Worm (Caenorhabditis elegans) whole organism, L1 larva: ENCODE data around the gene EGAP2.1.

Experiments used
- C34B4.2 ChIP-seq: sonication (generic microtip); optimal IDR thresholded peaks from 2 replicates; lab custom pipeline; 2017; ENCODE audit warnings: mild to moderate bottlenecking, missing genetic modification characterization, missing compliant biosample characterization
- F16B12.6 ChIP-seq: fragments of 150-350 bp; optimal IDR thresholded peaks from 2 replicates; lab custom pipeline; 2014; ENCODE audit warnings: missing biosample characterization, missing genetic modification characterization
- aha-1 ChIP-seq: fragments of 150-350 bp; optimal IDR thresholded peaks from 2 replicates; lab custom pipeline; 2014; ENCODE audit warnings: missing biosample characterization, missing genetic modification characterization
- aly-2 ChIP-seq: fragments of 150-350 bp; optimal IDR thresholded peaks from 2 replicates; lab custom pipeline; 2014; ENCODE audit warnings: missing biosample characterization, missing genetic modification characterization
- blmp-1 ChIP-seq: fragments of 150-350 bp; optimal IDR thresholded peaks from 2 replicates; lab custom pipeline; 2014; ENCODE audit warnings: missing biosample characterization, missing genetic modification characterization
- ceh-63 ChIP-seq: fragments of 200-800 bp; sonication (Bioruptor generic); optimal IDR thresholded peaks from 2 replicates; lab custom pipeline; 2018; ENCODE audit warnings: mild to moderate bottlenecking, missing genetic modification characterization, missing compliant biosample characterization
- ceh-82 ChIP-seq, 3 experiments: fragments of 150-350 bp in 1 of 3; sonication (generic microtip) in 2 of 3; optimal IDR thresholded peaks; 2 replicates each; lab custom pipeline; 2014 to 2017; ENCODE audit warnings: missing biosample characterization in 3 of 3, missing genetic modification characterization in 3 of 3
- ceh-88 ChIP-seq: fragments of 200-800 bp; sonication (Bioruptor generic); IDR thresholded peaks from 2 replicates; pipeline ENCODE4 v1.3.6; 2022; ENCODE audit warnings: missing genetic modification characterization, missing compliant biosample characterization
- ceh-90 ChIP-seq: sonication (generic microtip); optimal IDR thresholded peaks from 2 replicates; lab custom pipeline; 2016; ENCODE audit warnings: missing genetic modification characterization, missing compliant biosample characterization
- ces-1 ChIP-seq: fragments of 150-350 bp; optimal IDR thresholded peaks from 2 replicates; lab custom pipeline; 2014; ENCODE audit warnings: missing biosample characterization, missing genetic modification reagents, missing genetic modification characterization
- dsc-1 ChIP-seq: sonication (generic microtip); optimal IDR thresholded peaks from 2 replicates; lab custom pipeline; 2016; ENCODE audit warnings: mild to moderate bottlenecking, missing genetic modification characterization, missing compliant biosample characterization
- efl-1 ChIP-seq, 4 experiments: fragments of 150-350 bp; optimal IDR thresholded peaks in 3 of 4; peaks in 1 of 4; 1 replicate in 1 of 4; 2 replicates in 3 of 4; lab custom pipeline; 2014; ENCODE audit warnings: missing biosample characterization in 2 of 4, missing genetic modification characterization in 2 of 4, missing genetic modification reagents in 2 of 4
- efl-3 ChIP-seq: fragments of 200-800 bp; sonication (Bioruptor generic); optimal IDR thresholded peaks from 2 replicates; lab custom pipeline; 2018; ENCODE audit warnings: mild to moderate bottlenecking, missing genetic modification characterization, missing compliant biosample characterization
- egl-13 ChIP-seq: sonication (generic microtip); optimal IDR thresholded peaks from 2 replicates; lab custom pipeline; 2016; ENCODE audit warnings: missing genotype, missing genetic modification reagents, missing genetic modification characterization, missing compliant biosample characterization
- egl-27 ChIP-seq, 2 experiments: fragments of 150-350 bp in 1 of 2; sonication (generic microtip); optimal IDR thresholded peaks; 3 replicates each; lab custom pipeline; 2017 to 2018; ENCODE audit warnings: missing biosample characterization in 2 of 2, missing genetic modification characterization in 2 of 2, missing genetic modification reagents in 2 of 2
- elt-2 ChIP-seq: sonication (generic microtip); optimal IDR thresholded peaks from 2 replicates; lab custom pipeline; 2016; ENCODE audit warnings: missing genetic modification characterization, mild to moderate bottlenecking, inconsistent platforms, missing compliant biosample characterization, missing genetic modification reagents
- fkh-10 ChIP-seq: sonication (generic microtip); optimal IDR thresholded peaks from 2 replicates; lab custom pipeline; 2017; ENCODE audit warnings: missing biosample characterization, missing genetic modification reagents, missing genetic modification characterization
- fkh-8 ChIP-seq: sonication (generic microtip); optimal IDR thresholded peaks from 2 replicates; lab custom pipeline; 2016; ENCODE audit warnings: mild to moderate bottlenecking, missing genetic modification characterization, missing compliant biosample characterization
- fos-1 ChIP-seq: fragments of 150-350 bp; optimal IDR thresholded peaks from 2 replicates; lab custom pipeline; 2014; ENCODE audit warnings: missing biosample characterization, missing genetic modification characterization
- grh-1 ChIP-seq: fragments of 200-800 bp; sonication (Bioruptor generic); IDR thresholded peaks from 2 replicates; pipeline ENCODE4 v1.3.6; 2022; ENCODE audit warnings: missing genetic modification reagents, missing genetic modification characterization, missing compliant biosample characterization
- hlh-4 ChIP-seq: sonication (generic microtip); optimal IDR thresholded peaks from 2 replicates; lab custom pipeline; 2016; ENCODE audit warnings: mild to moderate bottlenecking, missing genetic modification characterization, missing compliant biosample characterization
- hpl-2 ChIP-seq: fragments of 150-350 bp; optimal IDR thresholded peaks from 2 replicates; lab custom pipeline; 2014; ENCODE audit warnings: missing biosample characterization, missing genetic modification reagents, missing genetic modification characterization
- irx-1 ChIP-seq: sonication (generic microtip); optimal IDR thresholded peaks from 2 replicates; lab custom pipeline; 2016; ENCODE audit warnings: missing genetic modification characterization, missing compliant biosample characterization
- lin-13 ChIP-seq: fragments of 150-350 bp; optimal IDR thresholded peaks from 2 replicates; lab custom pipeline; 2014; ENCODE audit warnings: missing biosample characterization, missing genetic modification reagents, missing genetic modification characterization
- lin-15B ChIP-seq: fragments of 150-350 bp; sonication (generic microtip); optimal IDR thresholded peaks from 3 replicates; lab custom pipeline; 2014; ENCODE audit warnings: missing biosample characterization, missing genetic modification characterization
- lin-35 ChIP-seq, 2 experiments: fragments of 150-350 bp; optimal IDR thresholded peaks; 2 replicates each; lab custom pipeline; 2014; ENCODE audit warnings: missing biosample characterization in 2 of 2, missing genetic modification characterization in 2 of 2, missing genetic modification reagents in 2 of 2
- lsy-2 ChIP-seq, 2 experiments: fragments of 150-350 bp; optimal IDR thresholded peaks; 2 replicates each; lab custom pipeline; 2014; ENCODE audit warnings: missing biosample characterization in 2 of 2, missing genetic modification characterization in 2 of 2
- mdl-1 ChIP-seq, 2 experiments: fragments of 150-350 bp; optimal IDR thresholded peaks; 2 replicates each; lab custom pipeline; 2014 to 2017; ENCODE audit warnings: missing biosample characterization in 2 of 2, missing genetic modification characterization in 2 of 2, inconsistent platforms in 1 of 2
- mep-1 ChIP-seq: fragments of 150-350 bp; optimal IDR thresholded peaks from 2 replicates; lab custom pipeline; 2014; ENCODE audit warnings: missing biosample characterization, missing genetic modification characterization
- nhr-12 ChIP-seq: sonication (generic microtip); optimal IDR thresholded peaks from 2 replicates; lab custom pipeline; 2017; ENCODE audit warnings: missing biosample characterization, missing genetic modification characterization
- nhr-19 ChIP-seq: fragments of 200-800 bp; sonication (Bioruptor generic); conservative IDR thresholded peaks from 2 replicates; pipeline ENCODE4 v1.3.6; 2022; ENCODE audit warnings: missing genetic modification characterization, missing compliant biosample characterization
- nhr-20 ChIP-seq: sonication (generic microtip); optimal IDR thresholded peaks from 2 replicates; lab custom pipeline; 2016; ENCODE audit warnings: mild to moderate bottlenecking, missing genetic modification characterization, missing compliant biosample characterization
- nhr-237 ChIP-seq: fragments of 150-350 bp; optimal IDR thresholded peaks from 2 replicates; lab custom pipeline; 2014; ENCODE audit warnings: missing biosample characterization, missing genetic modification characterization
- nhr-47 ChIP-seq: sonication (generic microtip); optimal IDR thresholded peaks from 2 replicates; lab custom pipeline; 2016; ENCODE audit warnings: mild to moderate bottlenecking, missing genetic modification characterization, moderate library complexity, missing compliant biosample characterization
- nhr-71 ChIP-seq: sonication (generic microtip); optimal IDR thresholded peaks from 2 replicates; lab custom pipeline; 2016; ENCODE audit warnings: mild to moderate bottlenecking, missing genetic modification characterization, moderate library complexity, missing compliant biosample characterization
- nhr-77 ChIP-seq: fragments of 150-350 bp; optimal IDR thresholded peaks from 2 replicates; lab custom pipeline; 2014; ENCODE audit warnings: missing biosample characterization, missing genetic modification characterization
- nhr-84 ChIP-seq: sonication (generic microtip); optimal IDR thresholded peaks from 2 replicates; lab custom pipeline; 2017; ENCODE audit warnings: missing biosample characterization, missing genetic modification characterization
- pag-3 ChIP-seq: sonication (generic microtip); optimal IDR thresholded peaks from 2 replicates; lab custom pipeline; 2017; ENCODE audit warnings: missing genetic modification characterization, mild to moderate bottlenecking, missing compliant biosample characterization, antibody characterized with exemption, borderline replicate concordance; ENCODE audit not compliant: insufficient read depth
- rnt-1 ChIP-seq: sonication (generic microtip); optimal IDR thresholded peaks from 2 replicates; lab custom pipeline; 2016; ENCODE audit warnings: mild to moderate bottlenecking, missing genetic modification characterization, moderate library complexity, missing compliant biosample characterization
- skn-1 ChIP-seq: fragments of 150-350 bp; optimal IDR thresholded peaks from 2 replicates; lab custom pipeline; 2014; ENCODE audit warnings: missing biosample characterization, missing genetic modification characterization
- snpc-4 ChIP-seq: fragments of 150-350 bp; optimal IDR thresholded peaks from 2 replicates; lab custom pipeline; 2014; ENCODE audit warnings: missing biosample characterization, missing genetic modification characterization
- snu-23 ChIP-seq: sonication (generic microtip); optimal IDR thresholded peaks from 2 replicates; lab custom pipeline; 2016; ENCODE audit warnings: missing genetic modification characterization, missing compliant biosample characterization
- sox-4 ChIP-seq: sonication (generic microtip); optimal IDR thresholded peaks from 2 replicates; lab custom pipeline; 2016; ENCODE audit warnings: missing genetic modification characterization, missing compliant biosample characterization
- sptf-1 ChIP-seq: fragments of 150-350 bp; optimal IDR thresholded peaks from 2 replicates; lab custom pipeline; 2014; ENCODE audit warnings: missing biosample characterization, missing genetic modification characterization
- sup-37 ChIP-seq: fragments of 200-800 bp; sonication (Bioruptor generic); optimal IDR thresholded peaks from 2 replicates; lab custom pipeline; 2018; ENCODE audit warnings: mild to moderate bottlenecking, missing genetic modification characterization, missing compliant biosample characterization
- swsn-7 ChIP-seq: sonication (generic microtip); optimal IDR thresholded peaks from 2 replicates; lab custom pipeline; 2016; ENCODE audit warnings: missing genetic modification characterization, missing compliant biosample characterization
- tbx-2 ChIP-seq: sonication (generic microtip); optimal IDR thresholded peaks from 2 replicates; lab custom pipeline; 2016; ENCODE audit warnings: missing genetic modification characterization, missing compliant biosample characterization
- unc-130 ChIP-seq: fragments of 150-350 bp; optimal IDR thresholded peaks from 2 replicates; lab custom pipeline; 2017; ENCODE audit warnings: missing biosample characterization, missing genetic modification characterization, inconsistent platforms
- xbp-1 ChIP-seq: sonication (generic microtip); optimal IDR thresholded peaks from 2 replicates; lab custom pipeline; 2016; ENCODE audit warnings: missing genetic modification characterization, missing compliant biosample characterization
- zag-1 ChIP-seq: fragments of 150-350 bp; optimal IDR thresholded peaks from 2 replicates; lab custom pipeline; 2014; ENCODE audit warnings: missing biosample characterization, missing genetic modification characterization
- zip-4 ChIP-seq: fragments of 200-800 bp; sonication (Bioruptor generic); optimal IDR thresholded peaks from 2 replicates; lab custom pipeline; 2018; ENCODE audit warnings: mild to moderate bottlenecking, missing genetic modification characterization, moderate library complexity, missing compliant biosample characterization
- ztf-4 ChIP-seq: fragments of 150-350 bp; optimal IDR thresholded peaks from 2 replicates; lab custom pipeline; 2014; ENCODE audit warnings: missing biosample characterization, missing genetic modification characterization

EGAP2.1 gene

DNA sequence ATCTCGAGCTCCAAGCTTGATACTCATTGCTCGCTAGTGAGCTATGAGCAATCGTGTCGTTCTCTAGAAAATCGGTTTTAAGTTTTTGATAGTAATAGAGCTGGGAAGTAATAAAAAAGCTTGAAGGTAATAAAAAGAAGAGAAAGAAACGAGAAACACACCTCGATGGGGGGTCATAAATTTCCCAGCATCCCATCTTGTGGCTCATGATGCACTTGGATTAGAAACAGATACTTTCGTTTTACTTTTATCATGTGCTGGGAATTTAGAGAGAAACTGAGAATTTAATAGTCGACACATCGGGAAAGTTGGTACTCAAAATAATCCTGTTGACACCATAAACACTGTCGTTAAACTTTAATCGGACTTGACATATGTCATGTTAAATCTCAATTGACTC lies 10.6 kb upstream of the EGAP2.1 start (continued):
- TF ChIP-seq lin-13 = no peak
- no peak for TF ChIP-seq mdl-1 (tag; optimal IDR thresholded peaks at IDR 0.05; lab: Kevin White, UChicago)
- TF ChIP-seq irx-1 (tag; lab: Kevin White, UChicago) = no peak
- no peak for TF ChIP-seq nhr-12 (tag; lab: Kevin White, UChicago)
- no peak for TF ChIP-seq skn-1 (tag; lab: Kevin White, UChicago)
- TF ChIP-seq lsy-2 (tag; optimal IDR thresholded peaks at IDR 0.05; lab: Kevin White, UChicago) = peak in 1 of 2 experiments; percentile 19
- no peak for TF ChIP-seq mep-1 (tag; lab: Kevin White, UChicago)
- TF ChIP-seq dsc-1 = peak; percentile 96
- no peak for TF ChIP-seq nhr-47 (tag; lab: Kevin White, UChicago)
- TF ChIP-seq efl-1 (optimal IDR thresholded peaks at IDR 0.05; lab: Kevin White, UChicago) = no peak
- TF ChIP-seq efl-1 (GFP tag; optimal IDR thresholded peaks at IDR 0.05 in 1 of 2; lab: Kevin White, UChicago) = no peak
- no peak for TF ChIP-seq lin-15B (tag; lab: Kevin White, UChicago)
- TF ChIP-seq sptf-1 = no peak
- no peak for TF ChIP-seq fos-1
- TF ChIP-seq grh-1 (GFP tag; lab: Robert Waterston, UW) = no peak
- TF ChIP-seq F16B12.6 (tag; lab: Kevin White, UChicago) = no peak
- no peak for TF ChIP-seq pag-3 (tag; lab: Kevin White, UChicago)
- TF ChIP-seq swsn-7 (tag; lab: Kevin White, UChicago) = no peak
- TF ChIP-seq C34B4.2 (tag; lab: Kevin White, UChicago) = no peak
- TF ChIP-seq snu-23 (GFP tag; lab: Kevin White, UChicago) = peak; percentile 16
- no peak for TF ChIP-seq ceh-82 (tag; optimal IDR thresholded peaks at IDR 0.05; lab: Kevin White, UChicago)
- TF ChIP-seq fkh-8 (tag; lab: Kevin White, UChicago) = no peak
- no peak for TF ChIP-seq hpl-2
- TF ChIP-seq nhr-237 (tag; lab: Kevin White, UChicago) = no peak
- no peak for TF ChIP-seq sup-37
- no peak for TF ChIP-seq aha-1 (tag; lab: Kevin White, UChicago)
- TF ChIP-seq ceh-90 (tag; lab: Kevin White, UChicago) = no peak
- no peak for TF ChIP-seq zag-1 (tag; lab: Kevin White, UChicago)
- TF ChIP-seq xbp-1 (tag; lab: Kevin White, UChicago) = no peak
- TF ChIP-seq tbx-2 (tag; lab: Kevin White, UChicago) = no peak
- TF ChIP-seq nhr-19 = no peak
- no peak for TF ChIP-seq blmp-1 (tag; lab: Kevin White, UChicago)
- TF ChIP-seq hlh-4 = no peak
- no peak for TF ChIP-seq lin-35 (GFP tag; optimal IDR thresholded peaks at IDR 0.05; lab: Kevin White, UChicago)
- TF ChIP-seq unc-130 (tag; lab: Kevin White, UChicago) = peak; percentile 16
- no peak for TF ChIP-seq sox-4 (tag; lab: Kevin White, UChicago)
- no peak for TF ChIP-seq ztf-4 (tag; lab: Kevin White, UChicago)
- TF ChIP-seq aly-2 (tag; lab: Kevin White, UChicago) = no peak
- no peak for TF ChIP-seq fkh-10 (GFP tag; lab: Kevin White, UChicago)
- TF ChIP-seq nhr-71 (tag; lab: Kevin White, UChicago) = peak; percentile 36
- TF ChIP-seq nhr-20 (tag; lab: Kevin White, UChicago) = no peak

DNA sequence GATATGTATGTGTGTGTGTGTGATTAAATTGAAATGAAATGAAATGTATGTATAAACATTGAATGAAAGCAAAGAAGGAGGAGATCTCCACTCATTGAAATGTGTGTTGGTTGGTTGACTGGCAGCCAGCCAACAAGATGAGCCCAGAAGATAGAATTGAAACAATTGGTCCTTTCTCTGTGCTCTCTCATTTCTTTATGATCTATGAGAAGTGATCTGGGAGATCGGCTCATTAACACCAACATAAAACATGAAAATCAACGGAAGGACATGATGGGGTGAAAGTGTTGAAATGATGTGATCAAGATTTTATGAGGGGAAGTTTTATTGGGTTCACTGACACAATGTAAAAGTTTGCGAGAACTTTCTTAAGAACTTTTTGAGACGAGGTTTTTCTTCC lies 8.4 kb upstream of the EGAP2.1 start:
- TF ChIP-seq egl-27 (tag; optimal IDR thresholded peaks at IDR 0.05; lab: Kevin White, UChicago) (no peak), efl-3 (GFP tag; lab: Kevin White, UChicago) (no peak), aha-1 (tag; lab: Kevin White, UChicago) (no peak), ces-1 (GFP tag; lab: Kevin White, UChicago) (no peak), egl-13 (no peak), irx-1 (tag; lab: Kevin White, UChicago) (no peak), lin-35 (GFP tag; optimal IDR thresholded peaks at IDR 0.05; lab: Kevin White, UChicago) (no peak), snpc-4 (tag; lab: Kevin White, UChicago) (no peak), lsy-2 (tag; optimal IDR thresholded peaks at IDR 0.05; lab: Kevin White, UChicago) (peak in 1 of 2 experiments; percentile 1), nhr-77 (no peak), ceh-88 (no peak), aly-2 (tag; lab: Kevin White, UChicago) (no peak), ceh-63 (GFP tag; lab: Kevin White, UChicago) (no peak), pag-3 (tag; lab: Kevin White, UChicago) (no peak), nhr-71 (tag; lab: Kevin White, UChicago) (peak; percentile 41), zip-4 (GFP tag; lab: Kevin White, UChicago) (no peak), tbx-2 (tag; lab: Kevin White, UChicago) (no peak), nhr-20 (tag; lab: Kevin White, UChicago) (no peak), elt-2 (tag; lab: Kevin White, UChicago) (no peak), nhr-12 (tag; lab: Kevin White, UChicago) (no peak), rnt-1 (tag; lab: Kevin White, UChicago) (peak; percentile 72), nhr-84 (tag; lab: Kevin White, UChicago) (no peak)
